Fruit fly (Drosophila melanogaster): ENCODE results near the gene CG5177.

CG5177 gene

dm6 chr2L:7401627-7402026 is 3.4 kb upstream of the CG5177 start (continued):
- TF ChIP-seq fd3F (GFP tag; optimal IDR thresholded peaks at IDR 0.05) (peak; percentile 82), unc-4 (GFP tag; IDR thresholded peaks at IDR 0.05; ENCODE audit: partially characterized antibody) (no peak), CG9817 (tag; optimal IDR thresholded peaks at IDR 0.05) (peak; percentile 85), bab2 (GFP tag; optimal IDR thresholded peaks at IDR 0.05) (no peak), CG9609 (GFP tag; optimal IDR thresholded peaks at IDR 0.05) (peak; percentile 6), Camta (GFP tag; optimal IDR thresholded peaks at IDR 0.05) (peak; percentile 16), ranshi (GFP tag; IDR thresholded peaks at IDR 0.05) (peak; percentile 79), CG7839 (tag; optimal IDR thresholded peaks at IDR 0.05) (peak; percentile 87), hkb (optimal IDR thresholded peaks at IDR 0.05) (no peak), hkb (GFP tag; IDR thresholded peaks at IDR 0.05) (peak; percentile 73), CG9727 (GFP tag; optimal IDR thresholded peaks at IDR 0.05) (peak; percentile 71), CG10147 (GFP tag; optimal IDR thresholded peaks at IDR 0.05) (peak; percentile 78), CG31365 (tag; optimal IDR thresholded peaks at IDR 0.05) (no peak), lmd (GFP tag; IDR thresholded peaks at IDR 0.05) (peak; percentile 83), dimm (GFP tag; IDR thresholded peaks at IDR 0.05) (peak; percentile 37; the same call in 1 of the 2 replicates), CG13296 (GFP tag; optimal IDR thresholded peaks at IDR 0.05) (peak; percentile 62), grau (tag; optimal IDR thresholded peaks at IDR 0.05) (peak; percentile 96), row (GFP tag; IDR thresholded peaks at IDR 0.05) (peak; percentile 87), Lim3 (GFP tag; IDR thresholded peaks at IDR 0.05) (peak; percentile 35; the same call in 1 of the 2 replicates), nerfin-1 (tag; optimal IDR thresholded peaks at IDR 0.05) (peak; percentile 56), CG8944 (GFP tag; optimal IDR thresholded peaks at IDR 0.05) (peak; percentile 22), crp (GFP tag; optimal IDR thresholded peaks at IDR 0.05) (no peak), sr (GFP tag; IDR thresholded peaks at IDR 0.05) (no peak), abd-A (tag; optimal IDR thresholded peaks at IDR 0.05) (no peak), CG17912 (GFP tag; optimal IDR thresholded peaks at IDR 0.05) (peak; percentile 13), HmgZ (tag; optimal IDR thresholded peaks at IDR 0.05) (peak; percentile 54), Hr3 (GFP tag; optimal IDR thresholded peaks at IDR 0.05) (peak; percentile 25), NFAT (GFP tag; IDR thresholded peaks at IDR 0.05) (peak; percentile 51), Hand (GFP tag; optimal IDR thresholded peaks at IDR 0.05) (peak; percentile 29), Hr39 (optimal IDR thresholded peaks at IDR 0.05) (no peak), CG18599 (GFP tag; optimal IDR thresholded peaks at IDR 0.05) (peak; percentile 69), pfk (GFP tag; optimal IDR thresholded peaks at IDR 0.05) (no peak), kah (GFP tag; optimal IDR thresholded peaks at IDR 0.05) (peak; percentile 8)

dm6 chr2L:7407638-7408037 is 2.6 kb downstream of the CG5177 start:
- TF ChIP-seq zen2 (GFP tag; IDR thresholded peaks at IDR 0.05; ENCODE audit: partially characterized antibody) (no peak), CG1233 (GFP tag; optimal IDR thresholded peaks at IDR 0.05) (no peak), sd (tag; optimal IDR thresholded peaks at IDR 0.05) (peak; percentile 85), CG7928 (GFP tag; optimal IDR thresholded peaks at IDR 0.05) (no peak), HLH3B (GFP tag; IDR thresholded peaks at IDR 0.05) (no peak), CG12769 (tag; optimal IDR thresholded peaks at IDR 0.05) (peak; percentile 15), Hr78 (GFP tag; optimal IDR thresholded peaks at IDR 0.05) (no peak), Pdp1 (GFP tag; optimal IDR thresholded peaks at IDR 0.05) (peak in 1 of 2 experiments; percentile 48), tio (GFP tag; optimal IDR thresholded peaks at IDR 0.05) (no peak), HmgD (GFP tag; optimal IDR thresholded peaks at IDR 0.05) (no peak), Xrp1 (GFP tag; IDR thresholded peaks at IDR 0.05) (no peak), HLH4C (GFP tag; IDR thresholded peaks at IDR 0.05; ENCODE audit: partially characterized antibody) (no peak), ems (GFP tag; optimal IDR thresholded peaks at IDR 0.05) (no peak), CG8089 (GFP tag; optimal IDR thresholded peaks at IDR 0.05) (no peak), sr (GFP tag; IDR thresholded peaks at IDR 0.05) (peak; percentile 79), ken (GFP tag; IDR thresholded peaks at IDR 0.05) (no peak), zf30C (GFP tag; optimal IDR thresholded peaks at IDR 0.05) (no peak), eyg (GFP tag; optimal IDR thresholded peaks at IDR 0.05) (no peak), CG12942 (GFP tag; optimal IDR thresholded peaks at IDR 0.05) (no peak), unc-4 (GFP tag; IDR thresholded peaks at IDR 0.05; ENCODE audit: partially characterized antibody) (no peak), HLH54F (GFP tag; optimal IDR thresholded peaks at IDR 0.05) (no peak)

Data from whole organism, embryonic.